Worm (Caenorhabditis elegans) whole organism, L4 larva: ENCODE results near the gene C16C8.9.
A peak's percentile ranks its signal among the peaks of the same experiment; 100 is the strongest.

Experiments
- D1046.2 ChIP-seq: fragments of 200-800 bp; sonication (Bioruptor generic); IDR thresholded peaks from 2 replicates; pipeline ENCODE4 v1.3.6; 2022; ENCODE audit warnings: missing genetic modification characterization, missing compliant biosample characterization
- F10B5.3 ChIP-seq: sonication (generic microtip); optimal IDR thresholded peaks from 2 replicates; lab custom pipeline; 2016; ENCODE audit warnings: mild to moderate bottlenecking, missing genetic modification characterization, missing compliant biosample characterization
- F37D6.2 ChIP-seq: sonication (generic microtip); optimal IDR thresholded peaks from 2 replicates; lab custom pipeline; 2016; ENCODE audit warnings: mild to moderate bottlenecking, missing genetic modification characterization, missing compliant biosample characterization
- F49E8.2 ChIP-seq: sonication (generic microtip); optimal IDR thresholded peaks from 2 replicates; lab custom pipeline; 2016; ENCODE audit warnings: missing compliant biosample characterization, mild to moderate bottlenecking, missing genetic modification characterization, borderline replicate concordance
- T20F7.1 ChIP-seq: fragments of 200-800 bp; sonication (Bioruptor generic); optimal IDR thresholded peaks from 2 replicates; lab custom pipeline; 2018; ENCODE audit warnings: mild to moderate bottlenecking, missing genetic modification characterization, missing compliant biosample characterization
- Y105C5A.15 ChIP-seq: fragments of 200-800 bp; sonication (Bioruptor generic); IDR thresholded peaks from 2 replicates; pipeline ENCODE4 v1.3.6; 2022; ENCODE audit warnings: missing genetic modification characterization, missing compliant biosample characterization
- aha-1 ChIP-seq: fragments of 150-350 bp; peaks from one replicate; lab custom pipeline; 2014; ENCODE audit warnings: missing biosample characterization, missing genetic modification characterization
- aly-2 ChIP-seq: sonication (generic microtip); optimal IDR thresholded peaks from 2 replicates; lab custom pipeline; 2018; ENCODE audit warnings: missing biosample characterization, missing genetic modification characterization
- attf-4 ChIP-seq: sonication (generic microtip); optimal IDR thresholded peaks from 3 replicates; lab custom pipeline; 2017; ENCODE audit warnings: missing biosample characterization, missing genetic modification characterization
- ceh-62 ChIP-seq: sonication (generic microtip); optimal IDR thresholded peaks from 2 replicates; lab custom pipeline; 2017; ENCODE audit warnings: missing biosample characterization, missing genetic modification characterization
- daf-19 ChIP-seq: fragments of 200-800 bp; sonication (Bioruptor generic); conservative IDR thresholded peaks from 2 replicates; pipeline ENCODE4 v1.3.6; 2022; ENCODE audit warnings: missing genetic modification characterization, missing compliant biosample characterization
- daf-8 ChIP-seq: fragments of 200-800 bp; sonication (Bioruptor generic); IDR thresholded peaks from 2 replicates; pipeline ENCODE4 v1.3.6; 2022; ENCODE audit warnings: missing genetic modification characterization, missing compliant biosample characterization
- dmd-9 ChIP-seq: fragments of 200-800 bp; sonication (Bioruptor generic); IDR thresholded peaks from 2 replicates; pipeline ENCODE4 v1.3.6; 2022; ENCODE audit warnings: missing genetic modification reagents, missing genetic modification characterization, missing compliant biosample characterization
- fkh-10 ChIP-seq: fragments of 150-350 bp; optimal IDR thresholded peaks from 2 replicates; lab custom pipeline; 2014; ENCODE audit warnings: missing biosample characterization, missing genetic modification reagents, missing genetic modification characterization
- fos-1 ChIP-seq: fragments of 150-350 bp; optimal IDR thresholded peaks from 2 replicates; lab custom pipeline; 2014; ENCODE audit warnings: missing biosample characterization, missing genetic modification characterization
- gei-8 ChIP-seq: fragments of 200-800 bp; sonication (Bioruptor generic); optimal IDR thresholded peaks from 2 replicates; lab custom pipeline; 2018; ENCODE audit warnings: mild to moderate bottlenecking, missing genetic modification characterization, missing compliant biosample characterization
- hif-1 ChIP-seq, 2 experiments: sonication (generic microtip); optimal IDR thresholded peaks; 2 replicates each; lab custom pipeline; 2016 to 2017; ENCODE audit warnings: missing compliant biosample characterization in 2 of 2, missing genetic modification characterization in 2 of 2, missing genetic modification reagents in 2 of 2, missing genotype in 2 of 2, mild to moderate bottlenecking in 1 of 2
- hlh-11 ChIP-seq: fragments of 200-800 bp; sonication (Bioruptor generic); optimal IDR thresholded peaks from 2 replicates; lab custom pipeline; 2018; ENCODE audit warnings: mild to moderate bottlenecking, missing genetic modification characterization, missing compliant biosample characterization
- hmg-1.1 ChIP-seq: fragments of 200-800 bp; sonication (Bioruptor generic); IDR thresholded peaks from 2 replicates; pipeline ENCODE4 v1.3.6; 2022; ENCODE audit warnings: missing genetic modification reagents, missing genetic modification characterization, missing compliant biosample characterization
- lin-29 ChIP-seq: fragments of 200-800 bp; sonication (Bioruptor generic); IDR thresholded peaks from 2 replicates; pipeline ENCODE4 v1.3.6; 2022; ENCODE audit warnings: missing genetic modification reagents, missing genetic modification characterization, missing compliant biosample characterization
- lin-38 ChIP-seq: fragments of 200-800 bp; sonication (Bioruptor generic); IDR thresholded peaks from 2 replicates; pipeline ENCODE4 v1.3.6; 2022; ENCODE audit warnings: missing genetic modification reagents, missing genetic modification characterization, missing compliant biosample characterization
- madf-5 ChIP-seq, 2 experiments: fragments of 200-800 bp; sonication (Bioruptor generic); IDR thresholded peaks; 2 replicates each; pipeline ENCODE4 v1.3.6; 2022; ENCODE audit warnings: missing compliant biosample characterization in 2 of 2, missing genetic modification characterization in 2 of 2
- madf-9 ChIP-seq: fragments of 200-800 bp; sonication (Bioruptor generic); conservative IDR thresholded peaks from 2 replicates; pipeline ENCODE4 v1.3.6; 2022; ENCODE audit warnings: missing genetic modification reagents, missing genetic modification characterization, missing compliant biosample characterization
- mdt-29 ChIP-seq: fragments of 200-800 bp; sonication (Bioruptor generic); IDR thresholded peaks from 2 replicates; pipeline ENCODE4 v1.3.6; 2022; ENCODE audit warnings: missing genetic modification reagents, missing genetic modification characterization, missing compliant biosample characterization
- mes-2 ChIP-seq: sonication (generic microtip); optimal IDR thresholded peaks from 2 replicates; lab custom pipeline; 2016; ENCODE audit warnings: missing genotype, mild to moderate bottlenecking, missing genetic modification characterization, missing compliant biosample characterization; ENCODE audit not compliant: poor library complexity, severe bottlenecking
- nhr-102 ChIP-seq: sonication (generic microtip); optimal IDR thresholded peaks from 2 replicates; lab custom pipeline; 2016; ENCODE audit warnings: mild to moderate bottlenecking, missing genetic modification characterization, moderate library complexity, missing compliant biosample characterization
- nhr-111 ChIP-seq: fragments of 200-800 bp; sonication (Bioruptor generic); optimal IDR thresholded peaks from 2 replicates; lab custom pipeline; 2018; ENCODE audit warnings: mild to moderate bottlenecking, missing genetic modification characterization, missing compliant biosample characterization
- nhr-237 ChIP-seq: sonication (generic microtip); optimal IDR thresholded peaks from 2 replicates; lab custom pipeline; 2017; ENCODE audit warnings: missing biosample characterization, missing genetic modification characterization
- nhr-25 ChIP-seq: sonication (generic microtip); optimal IDR thresholded peaks from 2 replicates; lab custom pipeline; 2017; ENCODE audit warnings: missing genetic modification characterization, mild to moderate bottlenecking, missing compliant biosample characterization, antibody characterized with exemption, moderate library complexity, borderline replicate concordance; ENCODE audit not compliant: insufficient read depth
- nhr-28 ChIP-seq: fragments of 150-350 bp; optimal IDR thresholded peaks from 2 replicates; lab custom pipeline; 2014; ENCODE audit warnings: missing biosample characterization, missing genetic modification characterization
- nhr-41 ChIP-seq: fragments of 200-800 bp; sonication (Bioruptor generic); IDR thresholded peaks from 2 replicates; pipeline ENCODE4 v1.3.6; 2022; ENCODE audit warnings: missing genetic modification reagents, missing genetic modification characterization, missing compliant biosample characterization
- nhr-77 ChIP-seq: fragments of 150-350 bp; optimal IDR thresholded peaks from 2 replicates; lab custom pipeline; 2014; ENCODE audit warnings: missing biosample characterization, missing genetic modification characterization
- php-3 ChIP-seq: fragments of 200-800 bp; sonication (Bioruptor generic); IDR thresholded peaks from 2 replicates; pipeline ENCODE4 v1.3.6; 2022; ENCODE audit warnings: missing genetic modification reagents, missing genetic modification characterization, missing compliant biosample characterization
- pqm-1 ChIP-seq: sonication (generic microtip); optimal IDR thresholded peaks from 2 replicates; lab custom pipeline; 2017; ENCODE audit warnings: missing biosample characterization, missing genetic modification characterization
- rbr-2 ChIP-seq: sonication (generic microtip); optimal IDR thresholded peaks from 2 replicates; lab custom pipeline; 2016; ENCODE audit warnings: missing genotype, missing genetic modification characterization, missing compliant biosample characterization
- saeg-2 ChIP-seq: fragments of 200-800 bp; sonication (Bioruptor generic); IDR thresholded peaks from 2 replicates; pipeline ENCODE4 v1.3.6; 2022; ENCODE audit warnings: missing genetic modification reagents, missing genetic modification characterization, missing compliant biosample characterization
- sdz-12 ChIP-seq: fragments of 200-800 bp; sonication (Bioruptor generic); optimal IDR thresholded peaks from 2 replicates; lab custom pipeline; 2018; ENCODE audit warnings: mild to moderate bottlenecking, missing genetic modification characterization, missing compliant biosample characterization
- set-16 ChIP-seq: fragments of 200-800 bp; sonication (Bioruptor generic); IDR thresholded peaks from 2 replicates; pipeline ENCODE4 v1.3.6; 2022; ENCODE audit warnings: missing genetic modification reagents, missing genetic modification characterization, missing compliant biosample characterization
- snpc-4 ChIP-seq: fragments of 150-350 bp; optimal IDR thresholded peaks from 2 replicates; lab custom pipeline; 2014; ENCODE audit warnings: missing biosample characterization, missing genetic modification characterization
- spr-1 ChIP-seq: sonication (generic microtip); optimal IDR thresholded peaks from 2 replicates; lab custom pipeline; 2016; ENCODE audit warnings: mild to moderate bottlenecking, missing genetic modification characterization, missing compliant biosample characterization
- tag-97 ChIP-seq: fragments of 200-800 bp; sonication (Bioruptor generic); IDR thresholded peaks from 2 replicates; pipeline ENCODE4 v1.3.6; 2022; ENCODE audit warnings: missing genetic modification characterization, missing compliant biosample characterization
- tra-1 ChIP-seq: fragments of 200-800 bp; sonication (Bioruptor generic); IDR thresholded peaks from 2 replicates; pipeline ENCODE4 v1.3.6; 2022; ENCODE audit warnings: missing genetic modification reagents, missing genetic modification characterization, missing compliant biosample characterization
- unc-39 ChIP-seq: sonication (generic microtip); optimal IDR thresholded peaks from 2 replicates; lab custom pipeline; 2017; ENCODE audit warnings: missing biosample characterization, missing genetic modification characterization
- unc-62 ChIP-seq, 3 experiments: fragments of 150-350 bp in 1 of 3; sonication (generic microtip); optimal IDR thresholded peaks in 2 of 3; peaks in 1 of 3; 1 replicate in 1 of 3; 2 replicates in 2 of 3; lab custom pipeline; 2014 to 2017; ENCODE audit warnings: missing biosample characterization in 3 of 3, missing genetic modification characterization in 3 of 3, missing genetic modification reagents in 3 of 3, missing genotype in 1 of 3
- vab-7 ChIP-seq: fragments of 200-800 bp; sonication (Bioruptor generic); IDR thresholded peaks from 2 replicates; pipeline ENCODE4 v1.3.6; 2022; ENCODE audit warnings: missing genetic modification reagents, missing genetic modification characterization, missing compliant biosample characterization
- zip-2 ChIP-seq: fragments of 150-350 bp; optimal IDR thresholded peaks from 2 replicates; lab custom pipeline; 2014; ENCODE audit warnings: missing biosample characterization, missing genetic modification characterization
- ztf-11 ChIP-seq: fragments of 150-350 bp; optimal IDR thresholded peaks from 2 replicates; lab custom pipeline; 2014; ENCODE audit warnings: missing biosample characterization, missing genetic modification characterization

Gene C16C8.9

DNA sequence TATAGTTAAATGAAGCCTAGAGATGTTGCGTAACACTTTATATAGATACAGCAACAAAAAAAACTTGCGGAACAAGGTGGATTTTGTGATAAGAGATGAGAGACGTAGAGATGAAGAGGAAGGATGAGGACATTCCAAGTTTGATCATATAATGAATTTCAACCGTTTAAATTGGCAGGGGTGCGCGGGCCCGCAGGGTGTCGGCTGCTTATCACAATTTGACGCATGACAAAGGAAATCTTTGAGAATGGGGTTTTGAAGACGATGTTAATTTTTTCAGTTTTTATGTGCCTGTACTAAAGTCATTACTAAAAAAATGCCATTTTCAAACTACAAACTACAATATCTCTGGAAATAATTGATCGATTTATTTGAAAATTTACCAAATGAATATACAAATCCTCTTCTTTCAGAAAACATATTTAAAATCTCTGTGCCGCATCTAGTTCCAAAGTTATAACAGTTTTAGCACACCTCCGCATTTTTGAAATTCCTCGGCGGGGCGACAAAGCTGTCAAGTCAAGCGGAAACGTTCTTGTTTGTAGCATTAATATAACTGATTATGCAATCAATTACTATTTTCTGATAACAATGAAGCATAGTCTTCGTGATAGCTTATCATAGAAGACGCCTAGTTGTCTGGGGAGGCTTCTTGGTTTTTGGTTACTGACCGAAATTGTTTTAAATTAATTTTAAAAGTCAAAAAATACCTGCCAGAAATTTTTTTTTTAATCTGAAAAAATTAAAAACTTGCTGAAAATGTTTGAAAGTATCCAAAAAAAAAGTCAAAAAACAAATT is 23.0 kb downstream of the C16C8.9 start (continued):
- TF ChIP-seq unc-39 (tag; lab: Kevin White, UChicago) (no peak), D1046.2 (GFP tag; lab: Robert Waterston, UW) (no peak), nhr-25 (no peak), snpc-4 (no peak), pqm-1 (tag; lab: Kevin White, UChicago) (peak; percentile 55), dmd-9 (GFP tag; lab: Robert Waterston, UW) (no peak), aly-2 (tag; lab: Kevin White, UChicago) (no peak)

DNA sequence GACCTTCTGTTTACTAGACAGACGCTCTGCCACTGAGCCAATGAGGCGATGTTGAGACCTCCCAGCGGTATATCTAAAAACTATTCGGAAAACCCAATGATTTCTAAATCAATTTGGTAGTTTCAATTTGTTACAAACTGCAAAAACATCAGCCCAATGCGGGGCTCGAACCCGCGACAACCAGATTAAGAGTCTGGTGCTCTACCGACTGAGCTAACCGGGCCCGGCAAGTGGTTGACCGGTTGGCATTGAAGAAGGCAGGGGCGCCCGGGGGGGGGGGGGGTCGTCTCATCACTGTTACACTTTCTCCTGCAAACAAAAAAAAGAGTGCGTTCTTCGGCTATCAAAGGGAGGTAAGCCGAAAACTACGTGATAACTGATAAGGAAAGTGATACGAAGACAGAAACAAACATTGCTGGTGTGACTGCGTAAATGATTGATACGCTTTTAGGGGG is 23.7 kb downstream of the C16C8.9 start:
- peak; percentile 90 for TF ChIP-seq tra-1 (GFP tag; lab: Robert Waterston, UW)
- peak; percentile 50 for TF ChIP-seq nhr-102 (tag; lab: Kevin White, UChicago)
- TF ChIP-seq snpc-4 = no peak
- TF ChIP-seq nhr-237 (tag; lab: Kevin White, UChicago) = no peak
- TF ChIP-seq daf-8 = no peak
- no peak for TF ChIP-seq tag-97 (GFP tag; lab: Robert Waterston, UW)
- TF ChIP-seq gei-8 = peak; percentile 91
- TF ChIP-seq F49E8.2 (tag; lab: Kevin White, UChicago) = peak; percentile 8
- no peak for TF ChIP-seq fkh-10 (GFP tag; lab: Kevin White, UChicago)
- peak; percentile 68 for TF ChIP-seq nhr-28
- TF ChIP-seq zip-2 = no peak
- TF ChIP-seq nhr-77 (tag; lab: Kevin White, UChicago) = no peak
- no peak for TF ChIP-seq lin-29
- peak; percentile 86 for TF ChIP-seq mdt-29 (GFP tag; lab: Robert Waterston, UW)
- no peak for TF ChIP-seq unc-62 (GFP tag; optimal IDR thresholded peaks at IDR 0.05 in 1 of 2; lab: Kevin White, UChicago)
- no peak for TF ChIP-seq unc-62 (tag; optimal IDR thresholded peaks at IDR 0.05; lab: Kevin White, UChicago)
- peak; percentile 40 for TF ChIP-seq sdz-12
- no peak for TF ChIP-seq T20F7.1
- TF ChIP-seq aha-1 = peak; percentile 71
- peak; percentile 77 for TF ChIP-seq php-3
- TF ChIP-seq mes-2 (tag; lab: Kevin White, UChicago) = peak; percentile 37
- peak; percentile 75; the same call in 1 of the 2 replicates for TF ChIP-seq hmg-1.1
- TF ChIP-seq spr-1 = peak; percentile 32
- TF ChIP-seq ztf-11 = no peak
- peak; percentile 26; the same call in 1 of the 2 replicates for TF ChIP-seq madf-9 (GFP tag; lab: Robert Waterston, UW)
- no peak for TF ChIP-seq attf-4
- no peak for TF ChIP-seq unc-39 (tag; lab: Kevin White, UChicago)
- no peak for TF ChIP-seq nhr-111 (GFP tag; lab: Kevin White, UChicago)
- TF ChIP-seq daf-19 (GFP tag; lab: Robert Waterston, UW) = no peak; the same call in 1 of the 2 replicates
- TF ChIP-seq dmd-9 (GFP tag; lab: Robert Waterston, UW) = peak; percentile 78
- TF ChIP-seq vab-7 (GFP tag; lab: Robert Waterston, UW) = peak; percentile 84
- peak in 1 of 2 experiments; percentile 52 for TF ChIP-seq hif-1 (tag; optimal IDR thresholded peaks at IDR 0.05; lab: Kevin White, UChicago)
- TF ChIP-seq set-16 = peak; percentile 95
- peak; percentile 81 for TF ChIP-seq hlh-11 (tag; lab: Kevin White, UChicago)
- TF ChIP-seq madf-5 (GFP tag; IDR thresholded peaks at IDR 0.05; lab: Robert Waterston, UW) = peak; percentile 58 to 81; a peak in 2 of 4 replicates
- TF ChIP-seq lin-38 (GFP tag; lab: Robert Waterston, UW) = peak; percentile 81
- no peak for TF ChIP-seq ceh-62 (tag; lab: Kevin White, UChicago)
- peak; percentile 53; the same call in 1 of the 2 replicates for TF ChIP-seq saeg-2
- peak; percentile 48 for TF ChIP-seq rbr-2 (tag; lab: Kevin White, UChicago)
- peak; percentile 84; the same call in 1 of the 2 replicates for TF ChIP-seq Y105C5A.15 (GFP tag; lab: Robert Waterston, UW)
- no peak for TF ChIP-seq F10B5.3 (tag; lab: Kevin White, UChicago)
- TF ChIP-seq F37D6.2 = no peak
- 0 out of 2 replicates have a peak, but pooled peaks have one; percentile 45 for TF ChIP-seq nhr-41 (GFP tag; lab: Robert Waterston, UW)
- TF ChIP-seq fos-1 (tag; lab: Kevin White, UChicago) = no peak
